Fruit fly (Drosophila melanogaster) whole organism, prepupa: ENCODE results near the gene CG18547.

ENCODE experiments used
- Blimp-1 ChIP-seq: fragments of 200-800 bp; sonication (Bioruptor generic); optimal IDR thresholded peaks from 3 replicates; lab custom pipeline; 2017; ENCODE audit warnings: missing biosample characterization, missing genetic modification characterization, mild to moderate bottlenecking, moderate library complexity, missing genetic modification reagents
- CG10631 ChIP-seq: fragments of 200-800 bp; sonication (Bioruptor generic); optimal IDR thresholded peaks from 2 replicates; lab custom pipeline; 2016; ENCODE audit warnings: missing biosample characterization, missing genetic modification characterization
- CG10669 ChIP-seq: fragments of 200-800 bp; sonication (Bioruptor generic); optimal IDR thresholded peaks from 3 replicates; lab custom pipeline; 2018; ENCODE audit warnings: missing biosample characterization, mild to moderate bottlenecking, missing genetic modification characterization, moderate library complexity
- CG11294 ChIP-seq: fragments of 200-800 bp; sonication (Bioruptor generic); IDR thresholded peaks from 2 replicates; pipeline ENCODE4 v1.3.6; 2022; ENCODE audit warnings: missing biosample characterization, missing genetic modification characterization
- CG11762 ChIP-seq: fragments of 200-800 bp; sonication (Bioruptor generic); optimal IDR thresholded peaks from 3 replicates; lab custom pipeline; 2016; ENCODE audit warnings: missing biosample characterization, missing genetic modification characterization; ENCODE audit not compliant: insufficient read depth
- CG11902 ChIP-seq: fragments of 200-800 bp; sonication (Bioruptor generic); optimal IDR thresholded peaks from 3 replicates; lab custom pipeline; 2016; ENCODE audit warnings: missing biosample characterization, missing genetic modification characterization
- CG15336 ChIP-seq: fragments of 200-800 bp; sonication (Bioruptor generic); IDR thresholded peaks from 2 replicates; pipeline ENCODE4 v1.3.6; 2022; ENCODE audit warnings: missing biosample characterization, missing genetic modification characterization
- CG1621 ChIP-seq: fragments of 200-800 bp; sonication (Bioruptor generic); optimal IDR thresholded peaks from 3 replicates; lab custom pipeline; 2018; ENCODE audit warnings: missing biosample characterization, mild to moderate bottlenecking, missing genetic modification characterization
- CG16779 ChIP-seq: fragments of 200-800 bp; sonication (Bioruptor generic); optimal IDR thresholded peaks from 3 replicates; lab custom pipeline; 2017; ENCODE audit warnings: missing biosample characterization, mild to moderate bottlenecking, missing genetic modification characterization
- CG31627 ChIP-seq: fragments of 200-800 bp; sonication (Bioruptor generic); optimal IDR thresholded peaks from 3 replicates; lab custom pipeline; 2016; ENCODE audit warnings: missing biosample characterization, missing genetic modification characterization
- CG32006 ChIP-seq: fragments of 200-800 bp; sonication (Bioruptor generic); optimal IDR thresholded peaks from 3 replicates; lab custom pipeline; 2017; ENCODE audit warnings: missing biosample characterization, mild to moderate bottlenecking, missing genetic modification characterization
- CG34406 ChIP-seq: fragments of 200-800 bp; sonication (Bioruptor generic); optimal IDR thresholded peaks from 3 replicates; lab custom pipeline; 2016; ENCODE audit warnings: missing biosample characterization, missing genetic modification characterization
- CG3919 ChIP-seq: fragments of 200-800 bp; sonication (Bioruptor generic); optimal IDR thresholded peaks from 3 replicates; lab custom pipeline; 2016; ENCODE audit warnings: missing biosample characterization, missing genetic modification characterization
- CG4318 ChIP-seq: fragments of 200-800 bp; sonication (Bioruptor generic); optimal IDR thresholded peaks from 3 replicates; lab custom pipeline; 2017; ENCODE audit warnings: missing biosample characterization, mild to moderate bottlenecking, missing genetic modification characterization
- CG6163 ChIP-seq: fragments of 200-800 bp; sonication (Bioruptor generic); IDR thresholded peaks from 3 replicates; pipeline ENCODE4 v1.3.6; 2022; ENCODE audit warnings: missing biosample characterization, missing genetic modification characterization
- CG6792 ChIP-seq: fragments of 200-800 bp; sonication (Bioruptor generic); optimal IDR thresholded peaks from 3 replicates; lab custom pipeline; 2016; ENCODE audit warnings: missing biosample characterization, missing genetic modification characterization
- CG6854 ChIP-seq: fragments of 200-800 bp; sonication (Bioruptor generic); optimal IDR thresholded peaks from 2 replicates; lab custom pipeline; 2017; ENCODE audit warnings: missing biosample characterization, mild to moderate bottlenecking, missing genetic modification characterization
- CG7368 ChIP-seq: fragments of 200-800 bp; sonication (Bioruptor generic); optimal IDR thresholded peaks from 3 replicates; lab custom pipeline; 2016; ENCODE audit warnings: missing biosample characterization, missing genetic modification characterization
- CG8319 ChIP-seq: fragments of 200-800 bp; sonication (Bioruptor generic); optimal IDR thresholded peaks from 3 replicates; lab custom pipeline; 2016; ENCODE audit warnings: missing biosample characterization, missing genetic modification characterization
- CG8632 ChIP-seq: fragments of 200-800 bp; sonication (Bioruptor generic); optimal IDR thresholded peaks from 3 replicates; lab custom pipeline; 2016; ENCODE audit warnings: missing biosample characterization, missing genetic modification characterization
- Eip75B ChIP-seq: fragments of 200-800 bp; sonication (Bioruptor generic); optimal IDR thresholded peaks from 3 replicates; lab custom pipeline; 2016; ENCODE audit warnings: missing biosample characterization, missing genetic modification characterization
- Eip78C ChIP-seq: fragments of 200-800 bp; sonication (Bioruptor generic); peaks from one replicate; lab custom pipeline; 2016; ENCODE audit warnings: missing biosample characterization, missing genetic modification characterization
- Eip93F ChIP-seq: fragments of 200-800 bp; sonication (Bioruptor generic); optimal IDR thresholded peaks from 2 replicates; lab custom pipeline; 2016; ENCODE audit warnings: missing biosample characterization, mild to moderate bottlenecking, missing genetic modification characterization
- Ets96B ChIP-seq: fragments of 200-800 bp; optimal IDR thresholded peaks from 2 replicates; lab custom pipeline; 2019; ENCODE audit warnings: missing biosample characterization, mild to moderate bottlenecking, missing genetic modification characterization, moderate library complexity
- Gug ChIP-seq: fragments of 200-800 bp; sonication (Bioruptor generic); IDR thresholded peaks from 2 replicates; pipeline ENCODE4 v1.3.6; 2022; ENCODE audit warnings: missing biosample characterization, missing genetic modification characterization
- Hr39 ChIP-seq: fragments of 200-800 bp; sonication (Bioruptor generic); optimal IDR thresholded peaks from 2 replicates; lab custom pipeline; 2016; ENCODE audit warnings: missing biosample characterization, missing genetic modification characterization
- Hr4 ChIP-seq: fragments of 200-800 bp; sonication (Bioruptor generic); optimal IDR thresholded peaks from 3 replicates; lab custom pipeline; 2016; ENCODE audit warnings: missing biosample characterization, missing genetic modification characterization
- Lpt ChIP-seq: fragments of 200-800 bp; sonication (Bioruptor generic); optimal IDR thresholded peaks from 3 replicates; lab custom pipeline; 2016; ENCODE audit warnings: missing biosample characterization, missing genetic modification characterization
- Met ChIP-seq: fragments of 200-800 bp; sonication (Bioruptor generic); optimal IDR thresholded peaks from 3 replicates; lab custom pipeline; 2016; ENCODE audit warnings: missing biosample characterization, missing genetic modification characterization
- Sox102F ChIP-seq: fragments of 200-800 bp; sonication (Bioruptor generic); optimal IDR thresholded peaks from 2 replicates; lab custom pipeline; 2016; ENCODE audit warnings: missing biosample characterization, mild to moderate bottlenecking, missing genetic modification characterization
- Sox14 ChIP-seq: fragments of 200-800 bp; sonication (Bioruptor generic); optimal IDR thresholded peaks from 3 replicates; lab custom pipeline; 2016; ENCODE audit warnings: missing biosample characterization, missing genetic modification characterization
- achi ChIP-seq: fragments of 200-800 bp; sonication (Bioruptor generic); optimal IDR thresholded peaks from 3 replicates; lab custom pipeline; 2016; ENCODE audit warnings: missing biosample characterization, missing genetic modification characterization
- cyc ChIP-seq: fragments of 200-800 bp; sonication (Bioruptor generic); optimal IDR thresholded peaks from 3 replicates; lab custom pipeline; 2016; ENCODE audit warnings: missing biosample characterization, missing genetic modification characterization
- eg ChIP-seq: fragments of 200-800 bp; sonication (Bioruptor generic); IDR thresholded peaks from 3 replicates; pipeline ENCODE4 v1.3.6; 2022; ENCODE audit warnings: missing biosample characterization, missing genetic modification characterization
- esn ChIP-seq: fragments of 200-800 bp; sonication (Bioruptor generic); optimal IDR thresholded peaks from 2 replicates; lab custom pipeline; 2016; ENCODE audit warnings: missing biosample characterization, mild to moderate bottlenecking, missing genetic modification characterization, moderate library complexity
- fd85E ChIP-seq: fragments of 200-800 bp; sonication (Bioruptor generic); optimal IDR thresholded peaks from 3 replicates; lab custom pipeline; 2016; ENCODE audit warnings: missing biosample characterization, missing genetic modification characterization
- lz ChIP-seq: fragments of 200-800 bp; sonication (Bioruptor generic); optimal IDR thresholded peaks from 3 replicates; lab custom pipeline; 2016; ENCODE audit warnings: missing biosample characterization, missing genetic modification characterization
- net ChIP-seq: fragments of 200-800 bp; sonication (Bioruptor generic); optimal IDR thresholded peaks from 3 replicates; lab custom pipeline; 2016; ENCODE audit warnings: missing biosample characterization, missing genetic modification characterization
- pdm3 ChIP-seq: fragments of 200-800 bp; sonication (Bioruptor generic); optimal IDR thresholded peaks from 3 replicates; lab custom pipeline; 2016; ENCODE audit warnings: missing biosample characterization, missing genetic modification characterization
- salr ChIP-seq, 2 experiments: fragments of 200-800 bp; sonication (Bioruptor generic); optimal IDR thresholded peaks; 3 replicates each; lab custom pipeline; 2016 to 2018; ENCODE audit warnings: missing biosample characterization in 2 of 2, missing genetic modification characterization in 2 of 2, mild to moderate bottlenecking in 1 of 2
- spab ChIP-seq: fragments of 200-800 bp; sonication (Bioruptor generic); optimal IDR thresholded peaks from 2 replicates; lab custom pipeline; 2017; ENCODE audit warnings: missing biosample characterization, mild to moderate bottlenecking, missing genetic modification characterization, missing genetic modification reagents
- ss ChIP-seq, 2 experiments: fragments of 200-800 bp; sonication (Bioruptor generic); optimal IDR thresholded peaks; 2 replicates in 1 of 2; 3 replicates in 1 of 2; lab custom pipeline; 2017 to 2018; ENCODE audit warnings: mild to moderate bottlenecking in 2 of 2, missing biosample characterization in 2 of 2, missing genetic modification characterization in 2 of 2, moderate library complexity in 1 of 2
- svp ChIP-seq: fragments of 200-800 bp; sonication (Bioruptor generic); peaks from one replicate; lab custom pipeline; 2016; ENCODE audit warnings: missing biosample characterization, missing genetic modification characterization
- vri ChIP-seq: fragments of 200-800 bp; sonication (Bioruptor generic); optimal IDR thresholded peaks from 3 replicates; lab custom pipeline; 2016; ENCODE audit warnings: missing biosample characterization, mild to moderate bottlenecking, missing genetic modification characterization

CG18547 gene

DNA sequence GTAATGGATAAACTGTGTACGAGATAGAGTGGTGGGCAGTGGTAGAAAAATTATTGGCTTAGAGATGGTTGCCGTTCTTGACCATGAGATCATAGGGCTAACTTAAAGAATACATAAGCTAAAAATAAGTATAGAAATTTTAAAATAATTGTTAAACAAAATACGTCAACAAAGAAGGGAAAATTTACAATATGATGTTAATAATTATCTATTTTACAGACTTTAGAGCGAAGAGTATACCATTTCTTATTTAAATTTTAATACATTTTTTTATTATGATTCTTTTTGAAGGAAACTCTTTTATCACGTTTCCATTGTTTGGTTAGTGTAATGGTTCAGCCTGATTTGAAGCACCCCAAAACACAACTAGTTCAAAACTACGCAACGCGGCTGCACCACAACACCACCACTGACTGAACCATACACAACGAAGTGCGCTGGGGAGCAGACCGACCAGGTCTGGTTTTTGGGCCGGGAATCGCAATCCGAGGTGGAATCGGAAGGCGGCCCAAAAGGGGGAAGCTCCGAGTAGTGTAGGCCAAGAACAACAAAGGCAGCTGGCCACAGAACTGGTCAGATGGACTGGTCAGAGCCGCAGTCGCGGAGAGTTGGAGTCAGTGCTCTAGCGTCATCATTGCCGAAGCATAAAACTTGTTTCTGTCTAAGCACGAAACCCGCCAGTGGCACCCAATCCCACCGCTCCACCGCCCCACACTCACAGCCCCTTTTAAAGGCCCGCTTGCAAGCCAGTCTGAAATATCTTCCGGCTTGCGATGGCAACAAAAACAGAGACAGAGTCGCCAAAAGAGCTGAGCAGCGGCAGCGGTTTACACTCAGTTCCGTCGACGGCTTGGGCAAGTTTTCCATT is 34.5 kb downstream of the CG18547 start (continued):
- TF ChIP-seq ss (GFP tag; optimal IDR thresholded peaks at IDR 0.05; lab: Kevin White, UChicago) (peak in 1 of 2 experiments; percentile 25), CG7368 (no peak), CG32006 (GFP tag; lab: Kevin White, UChicago) (peak; percentile 64), net (GFP tag; lab: Kevin White, UChicago) (no peak), vri (no peak), cyc (GFP tag; lab: Kevin White, UChicago) (no peak), CG16779 (tag; lab: Kevin White, UChicago) (no peak), CG3919 (GFP tag; lab: Kevin White, UChicago) (no peak), CG10631 (GFP tag; lab: Kevin White, UChicago) (peak; percentile 39), Sox14 (GFP tag; lab: Kevin White, UChicago) (no peak), Lpt (GFP tag; lab: Kevin White, UChicago) (no peak), CG10669 (GFP tag; lab: Kevin White, UChicago) (no peak), eg (GFP tag; lab: Robert Waterston, UW) (no peak), Blimp-1 (GFP tag; lab: Kevin White, UChicago) (no peak), Hr39 (GFP tag; lab: Kevin White, UChicago) (no peak), Met (GFP tag; lab: Kevin White, UChicago) (no peak), CG34406 (no peak), CG11294 (no peak), CG8319 (GFP tag; lab: Kevin White, UChicago) (no peak), CG6163 (GFP tag; lab: Robert Waterston, UW) (0 out of 3 replicates have a peak, but pooled peaks have one; percentile 37), Eip93F (GFP tag; lab: Kevin White, UChicago) (no peak), salr (GFP tag; optimal IDR thresholded peaks at IDR 0.05; lab: Kevin White, UChicago) (peak in 1 of 2 experiments; percentile 53), Eip78C (peak; percentile 80), Gug (GFP tag; lab: Robert Waterston, UW) (0 out of 2 replicates have a peak, but pooled peaks have one; percentile 14), CG11762 (GFP tag; lab: Kevin White, UChicago) (no peak), svp (no peak), CG31627 (GFP tag; lab: Kevin White, UChicago) (no peak)

DNA sequence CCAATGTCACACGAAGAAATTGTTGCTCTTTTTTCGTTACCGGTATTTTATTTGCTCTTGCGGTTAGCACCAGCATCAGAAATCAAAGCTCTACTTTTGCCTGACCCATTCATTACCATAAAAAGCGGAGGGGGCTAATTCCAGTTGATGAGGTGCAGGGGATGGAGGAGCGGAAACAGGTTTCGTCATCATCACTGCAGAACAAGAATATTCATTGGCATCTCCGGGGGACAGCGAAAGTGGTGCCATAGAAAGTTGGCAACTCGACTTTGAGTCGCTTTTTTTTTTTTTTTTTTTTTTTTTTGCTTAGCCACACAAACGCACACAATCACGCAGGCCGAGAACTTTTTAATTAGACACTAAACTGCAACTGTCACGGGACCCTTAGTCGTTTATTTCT is 39.1 kb downstream of the CG18547 start:
- TF ChIP-seq Eip75B (GFP tag; lab: Kevin White, UChicago) (no peak), fd85E (no peak), pdm3 (no peak), CG11902 (GFP tag; lab: Kevin White, UChicago) (no peak), ss (GFP tag; optimal IDR thresholded peaks at IDR 0.05; lab: Kevin White, UChicago) (no peak), Blimp-1 (GFP tag; lab: Kevin White, UChicago) (peak; percentile 45), Eip78C (peak; percentile 39), CG8319 (GFP tag; lab: Kevin White, UChicago) (no peak)
- TF ChIP-seq, all 60 proteins: peak for 2

- peak; percentile 46 for TF ChIP-seq CG10631 (GFP tag; lab: Kevin White, UChicago)
- peak; percentile 30 for TF ChIP-seq spab (GFP tag; lab: Kevin White, UChicago)
- TF ChIP-seq Blimp-1 (GFP tag; lab: Kevin White, UChicago): no peak
- TF ChIP-seq Sox102F: peak; percentile 26
- TF ChIP-seq CG6792 (GFP tag; lab: Kevin White, UChicago): peak; percentile 38
- TF ChIP-seq achi (GFP tag; lab: Kevin White, UChicago): peak; percentile 51
- no peak for TF ChIP-seq CG1621 (tag; lab: Kevin White, UChicago)
- TF ChIP-seq esn: peak; percentile 56
- peak; percentile 32 for TF ChIP-seq CG34406
- TF ChIP-seq pdm3: peak; percentile 36
- TF ChIP-seq lz: peak; percentile 48
- TF ChIP-seq Hr39 (GFP tag; lab: Kevin White, UChicago): peak; percentile 43
- TF ChIP-seq Hr4 (GFP tag; lab: Kevin White, UChicago): peak; percentile 50
- peak; percentile 21 for TF ChIP-seq vri
- TF ChIP-seq Ets96B: peak; percentile 24
- TF ChIP-seq CG6854 (GFP tag; lab: Kevin White, UChicago): peak; percentile 65
- peak; percentile 60 for TF ChIP-seq CG32006 (GFP tag; lab: Kevin White, UChicago)
- peak; percentile 77 for TF ChIP-seq Eip78C
- TF ChIP-seq CG15336: peak; percentile 57
- peak in 1 of 2 experiments; percentile 34 for TF ChIP-seq salr (GFP tag; optimal IDR thresholded peaks at IDR 0.05; lab: Kevin White, UChicago)
- peak; percentile 40 for TF ChIP-seq CG7368
- peak; percentile 16 for TF ChIP-seq CG4318 (GFP tag; lab: Kevin White, UChicago)
- TF ChIP-seq Lpt (GFP tag; lab: Kevin White, UChicago): peak; percentile 45
- peak; percentile 47 for TF ChIP-seq CG8632 (GFP tag; lab: Kevin White, UChicago)
Observed at dm6 chr3R:11937427-11938114, 42.6 kb downstream of the CG18547 start.
